Worm (Caenorhabditis elegans): ENCODE results near the gene slt-1.

Gene slt-1

DNA sequence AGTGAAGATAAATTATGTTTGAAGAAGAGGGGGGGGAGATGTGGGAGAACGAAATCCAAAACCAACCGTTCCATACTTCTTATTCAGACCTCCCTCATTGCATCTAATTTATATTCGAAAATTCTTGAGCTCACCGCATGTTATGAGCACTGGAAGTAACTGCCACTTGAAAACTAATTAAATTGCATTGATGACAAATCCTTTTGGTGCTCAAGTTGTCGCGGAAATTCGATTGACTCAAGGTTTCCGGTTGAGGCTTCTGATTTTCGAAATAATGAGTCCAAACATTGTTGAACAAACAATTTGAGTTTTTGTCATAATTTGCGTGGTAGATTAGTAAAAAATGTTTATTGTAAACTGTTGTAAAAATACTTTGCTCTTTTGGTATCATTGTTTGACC, 22.1 kb upstream of the slt-1 start:
- TF ChIP-seq lin-39 (tag; optimal IDR thresholded peaks at IDR 0.05), result no peak
- no peak for TF ChIP-seq mbf-1 (tag; optimal IDR thresholded peaks at IDR 0.05)
- TF ChIP-seq nhr-10 (tag; optimal IDR thresholded peaks at IDR 0.05), result no peak
- TF ChIP-seq mab-5 (tag; optimal IDR thresholded peaks at IDR 0.05), result no peak
- TF ChIP-seq ztf-11 (tag; optimal IDR thresholded peaks at IDR 0.05), result no peak
- no peak for TF ChIP-seq sma-9 (GFP tag; optimal IDR thresholded peaks at IDR 0.05)
- no peak for TF ChIP-seq sma-9 (tag; optimal IDR thresholded peaks at IDR 0.05)
- no peak for TF ChIP-seq nhr-12 (tag; optimal IDR thresholded peaks at IDR 0.05)
- no peak for TF ChIP-seq unc-39 (tag; optimal IDR thresholded peaks at IDR 0.05)
- no peak for TF ChIP-seq sma-3 (GFP tag; optimal IDR thresholded peaks at IDR 0.05)
- no peak for TF ChIP-seq alr-1 (tag; optimal IDR thresholded peaks at IDR 0.05)
- TF ChIP-seq ZK546.5 (tag; optimal IDR thresholded peaks at IDR 0.05), result no peak
- no peak for TF ChIP-seq nhr-77 (tag; optimal IDR thresholded peaks at IDR 0.05)
- no peak for TF ChIP-seq mdl-1 (tag; optimal IDR thresholded peaks at IDR 0.05)
- no peak for TF ChIP-seq nhr-25 (tag; optimal IDR thresholded peaks at IDR 0.05)
- no peak for TF ChIP-seq lin-11 (tag; optimal IDR thresholded peaks at IDR 0.05)
- TF ChIP-seq ceh-82 (tag; optimal IDR thresholded peaks at IDR 0.05), result no peak
- no peak for TF ChIP-seq nhr-129 (tag; optimal IDR thresholded peaks at IDR 0.05)
- TF ChIP-seq zag-1 (tag; optimal IDR thresholded peaks at IDR 0.05), result no peak

ce11 chrX:14653486-14653885, 20.6 kb upstream of the slt-1 start:
- TF ChIP-seq mbf-1 (tag; optimal IDR thresholded peaks at IDR 0.05) (no peak), skn-1 (tag; optimal IDR thresholded peaks at IDR 0.05) (no peak), sma-9 (GFP tag; optimal IDR thresholded peaks at IDR 0.05) (peak; percentile 27), sma-9 (tag; optimal IDR thresholded peaks at IDR 0.05) (no peak), nhr-6 (tag; optimal IDR thresholded peaks at IDR 0.05) (no peak), lin-13 (GFP tag; optimal IDR thresholded peaks at IDR 0.05) (no peak), nhr-129 (tag; optimal IDR thresholded peaks at IDR 0.05) (peak; percentile 58), unc-55 (GFP tag; optimal IDR thresholded peaks at IDR 0.05) (no peak), lin-39 (tag; optimal IDR thresholded peaks at IDR 0.05) (no peak), Y55F3AM.14 (GFP tag; optimal IDR thresholded peaks at IDR 0.05) (no peak), nhr-11 (tag; optimal IDR thresholded peaks at IDR 0.05) (no peak), F13H6.1 (tag; optimal IDR thresholded peaks at IDR 0.05) (peak; percentile 63), nhr-10 (tag; optimal IDR thresholded peaks at IDR 0.05) (no peak), sem-4 (tag; optimal IDR thresholded peaks at IDR 0.05) (no peak), elt-1 (tag; optimal IDR thresholded peaks at IDR 0.05) (no peak)

DNA sequence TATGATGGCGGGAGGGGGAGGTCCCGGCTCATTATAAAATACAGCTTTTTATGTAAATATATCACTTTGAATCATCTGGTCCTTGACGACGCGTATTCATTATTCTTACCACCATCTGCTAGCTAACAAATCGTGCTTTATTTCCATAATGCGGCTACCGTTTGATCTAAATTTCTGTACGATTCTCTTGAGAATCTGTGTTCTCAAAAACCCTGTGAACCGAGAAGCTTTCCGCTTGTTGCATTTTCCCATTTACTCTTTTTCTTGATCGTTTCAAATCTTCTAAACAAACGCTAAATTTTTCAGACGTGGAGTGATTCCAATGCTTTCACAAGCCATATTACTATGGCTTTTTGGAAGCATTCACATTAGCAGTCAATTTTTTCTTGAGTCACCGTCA, 19.5 kb upstream of the slt-1 start, which contains the start of gene syg-2:
syg-2 (plus strand) TSS at position 301 of the 400 bp plus-strand sequence.
- TF ChIP-seq peb-1 (tag; optimal IDR thresholded peaks at IDR 0.05), result no peak
- TF ChIP-seq sem-4 (tag; optimal IDR thresholded peaks at IDR 0.05), result no peak
- TF ChIP-seq nhr-21 (tag; optimal IDR thresholded peaks at IDR 0.05), result no peak
- TF ChIP-seq ztf-11 (tag; optimal IDR thresholded peaks at IDR 0.05), result no peak
- no peak for TF ChIP-seq dmd-4 (tag; optimal IDR thresholded peaks at IDR 0.05)
- TF ChIP-seq egl-27 (tag; optimal IDR thresholded peaks at IDR 0.05), result no peak
- no peak for TF ChIP-seq snpc-4 (tag; optimal IDR thresholded peaks at IDR 0.05)
- no peak for TF ChIP-seq unc-55 (GFP tag; optimal IDR thresholded peaks at IDR 0.05)
- TF ChIP-seq nhr-237 (tag; optimal IDR thresholded peaks at IDR 0.05), result no peak

ce11 chrX:14657445-14657844, 16.7 kb upstream of the slt-1 start:
- TF ChIP-seq F13H6.1 (tag; optimal IDR thresholded peaks at IDR 0.05) (no peak), sma-3 (GFP tag; optimal IDR thresholded peaks at IDR 0.05) (no peak), sem-4 (tag; optimal IDR thresholded peaks at IDR 0.05) (no peak), ceh-16 (tag; optimal IDR thresholded peaks at IDR 0.05) (no peak), gmeb-1 (tag; optimal IDR thresholded peaks at IDR 0.05) (no peak), blmp-1 (tag; optimal IDR thresholded peaks at IDR 0.05; ENCODE audit: insufficient read depth) (no peak), sma-9 (GFP tag; optimal IDR thresholded peaks at IDR 0.05) (no peak), sma-9 (tag; optimal IDR thresholded peaks at IDR 0.05) (no peak), peb-1 (tag; optimal IDR thresholded peaks at IDR 0.05) (no peak), crh-2 (tag; optimal IDR thresholded peaks at IDR 0.05) (no peak), snpc-4 (tag; optimal IDR thresholded peaks at IDR 0.05) (no peak), nhr-21 (tag; optimal IDR thresholded peaks at IDR 0.05) (no peak), Y55F3AM.14 (GFP tag; optimal IDR thresholded peaks at IDR 0.05) (no peak), mab-5 (tag; optimal IDR thresholded peaks at IDR 0.05) (no peak), zag-1 (tag; optimal IDR thresholded peaks at IDR 0.05) (no peak)

Measured in whole organism, L2 larva.